Fruit fly (Drosophila melanogaster) whole organism, embryonic: Measurements from ENCODE around the gene CG45079.

Experiments used
- Atf6 ChIP-seq: fragments of 200-800 bp; sonication (Bioruptor generic); IDR thresholded peaks from 2 replicates; pipeline ENCODE4 v1.3.6; 2022; ENCODE audit warnings: missing biosample characterization, missing genetic modification characterization
- CG11560 ChIP-seq: fragments of 200-800 bp; sonication (Bioruptor generic); IDR thresholded peaks from 3 replicates; pipeline ENCODE4 v1.3.6; 2022; ENCODE audit warnings: missing biosample characterization, missing genetic modification characterization
- CG14050 ChIP-seq: fragments of 200-800 bp; sonication (Bioruptor generic); IDR thresholded peaks from 3 replicates; pipeline ENCODE4 v1.3.6; 2022; ENCODE audit warnings: missing biosample characterization, missing genetic modification characterization
- CG14860 ChIP-seq: fragments of 200-800 bp; sonication (Bioruptor generic); IDR thresholded peaks from 3 replicates; pipeline ENCODE4 v1.3.6; 2022; ENCODE audit warnings: missing biosample characterization, missing genetic modification characterization; ENCODE audit not compliant: partially characterized antibody
- CG15479 ChIP-seq: fragments of 200-800 bp; sonication (Bioruptor generic); optimal IDR thresholded peaks from 3 replicates; lab custom pipeline; 2019; ENCODE audit warnings: missing biosample characterization, mild to moderate bottlenecking, missing genetic modification characterization, moderate library complexity
- CG2678 ChIP-seq: fragments of 200-800 bp; sonication (Bioruptor generic); optimal IDR thresholded peaks from 3 replicates; lab custom pipeline; 2019; ENCODE audit warnings: missing biosample characterization, mild to moderate bottlenecking, missing genetic modification characterization, moderate library complexity
- CG3407 ChIP-seq: fragments of 200-800 bp; sonication (Bioruptor generic); optimal IDR thresholded peaks from 2 replicates; lab custom pipeline; 2018; ENCODE audit warnings: missing biosample characterization, mild to moderate bottlenecking, missing genetic modification characterization
- CG34224 ChIP-seq: fragments of 200-800 bp; sonication (Bioruptor generic); IDR thresholded peaks from 3 replicates; pipeline ENCODE4 v1.3.6; 2022; ENCODE audit warnings: missing biosample characterization, missing genetic modification characterization; ENCODE audit not compliant: partially characterized antibody
- CG3838 ChIP-seq: fragments of 200-800 bp; sonication (Bioruptor generic); optimal IDR thresholded peaks from 3 replicates; lab custom pipeline; 2016; ENCODE audit warnings: missing biosample characterization, missing genetic modification characterization
- CG4328 ChIP-seq: fragments of 200-800 bp; sonication (Bioruptor generic); optimal IDR thresholded peaks from 3 replicates; lab custom pipeline; 2017; ENCODE audit warnings: missing biosample characterization, missing genetic modification reagents, missing genetic modification characterization
- CG7745 ChIP-seq: fragments of 200-800 bp; sonication (Bioruptor generic); optimal IDR thresholded peaks from 2 replicates; lab custom pipeline; 2018; ENCODE audit warnings: missing biosample characterization, mild to moderate bottlenecking, missing genetic modification characterization, moderate library complexity
- CHES-1-like ChIP-seq: fragments of 200-800 bp; sonication (Bioruptor generic); optimal IDR thresholded peaks from 2 replicates; lab custom pipeline; 2016; ENCODE audit warnings: missing biosample characterization, missing genetic modification characterization
- D19B ChIP-seq: fragments of 200-800 bp; sonication (Bioruptor generic); optimal IDR thresholded peaks from 2 replicates; lab custom pipeline; 2017; ENCODE audit warnings: missing biosample characterization, mild to moderate bottlenecking, missing genetic modification characterization
- Dll ChIP-seq: fragments of 200-800 bp; sonication (Bioruptor generic); IDR thresholded peaks from 4 replicates; pipeline ENCODE4 v1.3.6; 2022; ENCODE audit warnings: missing biosample characterization, missing genetic modification characterization; ENCODE audit not compliant: partially characterized antibody
- Fer2 ChIP-seq: fragments of 200-800 bp; sonication (Bioruptor generic); optimal IDR thresholded peaks from 2 replicates; lab custom pipeline; 2018; ENCODE audit warnings: missing biosample characterization, mild to moderate bottlenecking, missing genetic modification characterization, moderate library complexity
- Hr51 ChIP-seq, 2 experiments: fragments of 200-800 bp; sonication (Bioruptor generic); optimal IDR thresholded peaks; 2 replicates in 1 of 2; 3 replicates in 1 of 2; lab custom pipeline; 2016 to 2018; ENCODE audit warnings: missing biosample characterization in 2 of 2, missing genetic modification characterization in 2 of 2, mild to moderate bottlenecking in 1 of 2, moderate library complexity in 1 of 2
- Hr78 ChIP-seq, 2 experiments: fragments of 200-800 bp in 1 of 2; fragments of >200 bp in 1 of 2; sonication (Bioruptor generic) in 1 of 2; optimal IDR thresholded peaks; 2 replicates each; lab custom pipeline; 2017 to 2019; ENCODE audit warnings: missing biosample characterization in 2 of 2, missing genetic modification characterization in 2 of 2, mild to moderate bottlenecking in 1 of 2, moderate library complexity in 1 of 2
- MESR4 ChIP-seq: fragments of 200-800 bp; sonication (Bioruptor generic); optimal IDR thresholded peaks from 2 replicates; lab custom pipeline; 2018; ENCODE audit warnings: missing biosample characterization, mild to moderate bottlenecking, missing genetic modification characterization, moderate library complexity
- Mrtf ChIP-seq: fragments of 200-800 bp; sonication (Bioruptor generic); IDR thresholded peaks from 3 replicates; pipeline ENCODE4 v1.3.6; 2022; ENCODE audit warnings: missing biosample characterization, missing genetic modification characterization
- Pdp1 ChIP-seq, 2 experiments: fragments of 200-800 bp; sonication (Bioruptor generic); optimal IDR thresholded peaks; 3 replicates each; lab custom pipeline; 2016; ENCODE audit warnings: missing biosample characterization in 2 of 2, missing genetic modification characterization in 2 of 2, mild to moderate bottlenecking in 1 of 2, moderate library complexity in 1 of 2
- Rfx ChIP-seq: fragments of 200-800 bp; sonication (Bioruptor generic); IDR thresholded peaks from 2 replicates; pipeline ENCODE4 v1.3.6; 2022; ENCODE audit warnings: missing biosample characterization, missing genetic modification characterization
- Rx ChIP-seq: fragments of 200-800 bp; sonication (Bioruptor generic); IDR thresholded peaks from 2 replicates; pipeline ENCODE4 v1.3.6; 2022; ENCODE audit warnings: missing biosample characterization, missing genetic modification characterization
- Sox102F ChIP-seq: fragments of 200-800 bp; sonication (Bioruptor generic); optimal IDR thresholded peaks from 2 replicates; lab custom pipeline; 2018; ENCODE audit warnings: missing biosample characterization, mild to moderate bottlenecking, missing genetic modification characterization, moderate library complexity
- TFAM ChIP-seq: fragments of 200-800 bp; sonication (Bioruptor generic); optimal IDR thresholded peaks from 2 replicates; lab custom pipeline; 2017; ENCODE audit warnings: missing biosample characterization, missing genetic modification characterization, inconsistent platforms
- chinmo ChIP-seq: fragments of 200-800 bp; sonication (Bioruptor generic); IDR thresholded peaks from 4 replicates; pipeline ENCODE4 v1.3.6; 2022; ENCODE audit warnings: missing biosample characterization, missing genetic modification characterization; ENCODE audit not compliant: partially characterized antibody
- ci ChIP-seq: fragments of 200-800 bp; sonication (Bioruptor generic); IDR thresholded peaks from 3 replicates; pipeline ENCODE4 v1.3.6; 2022; ENCODE audit warnings: missing biosample characterization, missing genetic modification characterization
- crol ChIP-seq: fragments of 200-800 bp; sonication (Bioruptor generic); IDR thresholded peaks from 2 replicates; pipeline ENCODE4 v1.3.6; 2022; ENCODE audit warnings: missing biosample characterization, missing genetic modification characterization
- dmrt11E ChIP-seq: fragments of 200-800 bp; sonication (Bioruptor generic); optimal IDR thresholded peaks from 3 replicates; lab custom pipeline; 2018; ENCODE audit warnings: missing biosample characterization, mild to moderate bottlenecking, missing genetic modification characterization, moderate library complexity
- dmrt99B ChIP-seq: fragments of 200-800 bp; sonication (Bioruptor generic); optimal IDR thresholded peaks from 2 replicates; lab custom pipeline; 2018; ENCODE audit warnings: missing biosample characterization, mild to moderate bottlenecking, missing genetic modification characterization, moderate library complexity
- dysf ChIP-seq: fragments of 200-800 bp; sonication (Bioruptor generic); IDR thresholded peaks from 3 replicates; pipeline ENCODE4 v1.3.6; 2022; ENCODE audit warnings: missing biosample characterization, missing genetic modification characterization
- fd96Cb ChIP-seq: fragments of 200-800 bp; sonication (Bioruptor generic); optimal IDR thresholded peaks from 2 replicates; lab custom pipeline; 2018; ENCODE audit warnings: missing biosample characterization, mild to moderate bottlenecking, missing genetic modification characterization, moderate library complexity
- gem ChIP-seq: fragments of 200-800 bp; sonication (Bioruptor generic); optimal IDR thresholded peaks from 2 replicates; lab custom pipeline; 2019; ENCODE audit warnings: missing biosample characterization, mild to moderate bottlenecking, missing genetic modification characterization, moderate library complexity
- hbn ChIP-seq: fragments of 200-800 bp; sonication (Bioruptor generic); IDR thresholded peaks from 2 replicates; pipeline ENCODE4 v1.3.6; 2022; ENCODE audit warnings: missing biosample characterization, missing genetic modification characterization; ENCODE audit not compliant: partially characterized antibody
- lab ChIP-seq: fragments of 200-800 bp; sonication (Bioruptor generic); optimal IDR thresholded peaks from 3 replicates; lab custom pipeline; 2017; ENCODE audit warnings: missing biosample characterization, missing genetic modification characterization, mild to moderate bottlenecking, moderate library complexity, missing genetic modification reagents
- pnt ChIP-seq: fragments of 200-800 bp; sonication (Bioruptor generic); optimal IDR thresholded peaks from 3 replicates; lab custom pipeline; 2016; ENCODE audit warnings: missing biosample characterization, missing genetic modification characterization
- rib ChIP-seq: fragments of 200-800 bp; sonication (Bioruptor generic); IDR thresholded peaks from 2 replicates; pipeline ENCODE4 v1.3.6; 2022; ENCODE audit warnings: missing biosample characterization, missing genetic modification characterization
- ro ChIP-seq: fragments of 200-800 bp; sonication (Bioruptor generic); IDR thresholded peaks from 2 replicates; pipeline ENCODE4 v1.3.6; 2022; ENCODE audit warnings: missing biosample characterization, missing genetic modification characterization
- sens ChIP-seq: fragments of 200-800 bp; sonication (Bioruptor generic); peaks from one replicate; lab custom pipeline; 2016; ENCODE audit warnings: missing biosample characterization, missing genetic modification characterization
- sens-2 ChIP-seq: fragments of 200-800 bp; sonication (Bioruptor generic); IDR thresholded peaks from 2 replicates; pipeline ENCODE4 v1.3.6; 2022; ENCODE audit warnings: missing biosample characterization, missing genetic modification characterization
- sisA ChIP-seq: fragments of 200-800 bp; sonication (Bioruptor generic); IDR thresholded peaks from 2 replicates; pipeline ENCODE4 v1.3.6; 2022; ENCODE audit warnings: missing biosample characterization, missing genetic modification characterization
- stwl ChIP-seq: fragments of 200-800 bp; sonication (Bioruptor generic); optimal IDR thresholded peaks from 3 replicates; lab custom pipeline; 2018; ENCODE audit warnings: missing biosample characterization, mild to moderate bottlenecking, missing genetic modification characterization, moderate library complexity
- wek ChIP-seq: fragments of 200-800 bp; sonication (Bioruptor generic); optimal IDR thresholded peaks from 3 replicates; lab custom pipeline; 2018; ENCODE audit warnings: missing biosample characterization, mild to moderate bottlenecking, missing genetic modification characterization, moderate library complexity
- zf30C ChIP-seq: fragments of 200-800 bp; sonication (Bioruptor generic); optimal IDR thresholded peaks from 3 replicates; lab custom pipeline; 2018; ENCODE audit warnings: missing biosample characterization, mild to moderate bottlenecking, missing genetic modification characterization
- zfh2 ChIP-seq: fragments of 200-800 bp; sonication (Bioruptor generic); optimal IDR thresholded peaks from 2 replicates; lab custom pipeline; 2016; ENCODE audit warnings: missing biosample characterization, missing genetic modification characterization

Gene CG45079

dm6 chr3R:17118917-17119378, 5.3 kb upstream of the CG45079 start (continued):
- TF ChIP-seq hbn (GFP tag; lab: Robert Waterston, UW) (peak; percentile 48; the same call in 1 of the 2 replicates), Atf6 (peak; percentile 32; the same call in 1 of the 2 replicates), MESR4 (GFP tag; lab: Kevin White, UChicago) (no peak), stwl (peak; percentile 18), sisA (GFP tag; lab: Robert Waterston, UW) (no peak)

- no peak for TF ChIP-seq CG4328
- TF ChIP-seq Fer2 (tag; lab: Kevin White, UChicago): no peak
- TF ChIP-seq TFAM (GFP tag; lab: Kevin White, UChicago): no peak
- no peak for TF ChIP-seq Hr78 (GFP tag; optimal IDR thresholded peaks at IDR 0.05; lab: Kevin White, UChicago)
- TF ChIP-seq sens (GFP tag; lab: Kevin White, UChicago): peak; percentile 12
- no peak for TF ChIP-seq pnt
- no peak for TF ChIP-seq crol (GFP tag; lab: Robert Waterston, UW)
- TF ChIP-seq dmrt11E (tag; lab: Kevin White, UChicago): no peak
- TF ChIP-seq, all 482 proteins: peak for 1
Measured at dm6 chr3R:17120165-17120564, 4.1 kb upstream of the CG45079 start, which contains the start of gene CG34278. CG34278 (plus strand) TSS chr3R:17120465.

- TF ChIP-seq Pdp1 (GFP tag; optimal IDR thresholded peaks at IDR 0.05; lab: Kevin White, UChicago) (no peak), CG14860 (no peak), ci (GFP tag; lab: Robert Waterston, UW) (no peak), zfh2 (GFP tag; lab: Kevin White, UChicago) (no peak), lab (GFP tag; lab: Kevin White, UChicago) (peak; percentile 14), CG15479 (no peak), sens-2 (GFP tag; lab: Robert Waterston, UW) (no peak)
Measured at dm6 chr3R:17121277-17121676, 3.0 kb upstream of the CG45079 start, which contains the start of gene CG42779. CG42779 (plus strand) TSS chr3R:17121577.

- TF ChIP-seq Hr51 (GFP tag; optimal IDR thresholded peaks at IDR 0.05; lab: Kevin White, UChicago) (peak in 1 of 2 experiments; percentile 40), CG14050 (GFP tag; lab: Robert Waterston, UW) (no peak), Mrtf (no peak), chinmo (GFP tag; lab: Robert Waterston, UW) (peak; percentile 88; the same call in 3 of the 4 replicates), Dll (no peak), CG2678 (tag; lab: Kevin White, UChicago) (peak; percentile 14), Sox102F (peak; percentile 18), CG3407 (no peak), CHES-1-like (no peak), wek (GFP tag; lab: Kevin White, UChicago) (no peak), fd96Cb (tag; lab: Kevin White, UChicago) (no peak), D19B (GFP tag; lab: Kevin White, UChicago) (no peak), sens (GFP tag; lab: Kevin White, UChicago) (peak; percentile 5), Rx (GFP tag; lab: Robert Waterston, UW) (no peak), dmrt99B (tag; lab: Kevin White, UChicago) (peak; percentile 27), ro (GFP tag; lab: Robert Waterston, UW) (no peak), CG3838 (no peak), gem (tag; lab: Kevin White, UChicago) (peak; percentile 31), CG7745 (tag; lab: Kevin White, UChicago) (no peak), CG11560 (no peak), dysf (GFP tag; lab: Robert Waterston, UW) (0 out of 3 replicates have a peak, but pooled peaks have one; percentile 10), zf30C (no peak), Rfx (GFP tag; lab: Robert Waterston, UW) (no peak), CG34224 (GFP tag; lab: Robert Waterston, UW) (no peak), rib (GFP tag; lab: Robert Waterston, UW) (peak; percentile 24; the same call in 1 of the 2 replicates)
Measured at dm6 chr3R:17122796-17123504, 1.3 kb upstream of the CG45079 start.
